Fruit fly (Drosophila melanogaster) whole organism, prepupa: ENCODE results near the gene Ugt36A1.

Experiments used
- CG1621 ChIP-seq: fragments of 200-800 bp; sonication (Bioruptor generic); optimal IDR thresholded peaks from 3 replicates; lab custom pipeline; 2018; ENCODE audit warnings: missing biosample characterization, mild to moderate bottlenecking, missing genetic modification characterization
- CG6276 ChIP-seq: fragments of 200-800 bp; sonication (Bioruptor generic); optimal IDR thresholded peaks from 2 replicates; lab custom pipeline; 2017; ENCODE audit warnings: missing biosample characterization, mild to moderate bottlenecking, missing genetic modification characterization
- CG6808 ChIP-seq: fragments of 200-800 bp; sonication (Bioruptor generic); optimal IDR thresholded peaks from 3 replicates; lab custom pipeline; 2017; ENCODE audit warnings: missing biosample characterization, missing genetic modification characterization, mild to moderate bottlenecking, moderate library complexity, missing genetic modification reagents
- CG8632 ChIP-seq: fragments of 200-800 bp; sonication (Bioruptor generic); optimal IDR thresholded peaks from 3 replicates; lab custom pipeline; 2016; ENCODE audit warnings: missing biosample characterization, missing genetic modification characterization
- Ets21C ChIP-seq: fragments of 200-800 bp; sonication (Bioruptor generic); optimal IDR thresholded peaks from 3 replicates; lab custom pipeline; 2016; ENCODE audit warnings: missing biosample characterization, missing genetic modification characterization
- Ets96B ChIP-seq: fragments of 200-800 bp; optimal IDR thresholded peaks from 2 replicates; lab custom pipeline; 2019; ENCODE audit warnings: missing biosample characterization, mild to moderate bottlenecking, missing genetic modification characterization, moderate library complexity
- Hr38 ChIP-seq: sonication (Bioruptor generic); optimal IDR thresholded peaks from 2 replicates; lab custom pipeline; 2016; ENCODE audit warnings: missing biosample characterization, missing genetic modification characterization
- Hr39 ChIP-seq: fragments of 200-800 bp; sonication (Bioruptor generic); optimal IDR thresholded peaks from 2 replicates; lab custom pipeline; 2016; ENCODE audit warnings: missing biosample characterization, missing genetic modification characterization
- Hr4 ChIP-seq: fragments of 200-800 bp; sonication (Bioruptor generic); optimal IDR thresholded peaks from 3 replicates; lab custom pipeline; 2016; ENCODE audit warnings: missing biosample characterization, missing genetic modification characterization
- Smox ChIP-seq: fragments of 200-800 bp; sonication (Bioruptor generic); optimal IDR thresholded peaks from 3 replicates; lab custom pipeline; 2016; ENCODE audit warnings: missing biosample characterization, missing genetic modification characterization
- Sox102F ChIP-seq: fragments of 200-800 bp; sonication (Bioruptor generic); optimal IDR thresholded peaks from 2 replicates; lab custom pipeline; 2016; ENCODE audit warnings: missing biosample characterization, mild to moderate bottlenecking, missing genetic modification characterization
- cyc ChIP-seq: fragments of 200-800 bp; sonication (Bioruptor generic); optimal IDR thresholded peaks from 3 replicates; lab custom pipeline; 2016; ENCODE audit warnings: missing biosample characterization, missing genetic modification characterization
- net ChIP-seq: fragments of 200-800 bp; sonication (Bioruptor generic); optimal IDR thresholded peaks from 3 replicates; lab custom pipeline; 2016; ENCODE audit warnings: missing biosample characterization, missing genetic modification characterization
- svp ChIP-seq: fragments of 200-800 bp; sonication (Bioruptor generic); peaks from one replicate; lab custom pipeline; 2016; ENCODE audit warnings: missing biosample characterization, missing genetic modification characterization

DNA sequence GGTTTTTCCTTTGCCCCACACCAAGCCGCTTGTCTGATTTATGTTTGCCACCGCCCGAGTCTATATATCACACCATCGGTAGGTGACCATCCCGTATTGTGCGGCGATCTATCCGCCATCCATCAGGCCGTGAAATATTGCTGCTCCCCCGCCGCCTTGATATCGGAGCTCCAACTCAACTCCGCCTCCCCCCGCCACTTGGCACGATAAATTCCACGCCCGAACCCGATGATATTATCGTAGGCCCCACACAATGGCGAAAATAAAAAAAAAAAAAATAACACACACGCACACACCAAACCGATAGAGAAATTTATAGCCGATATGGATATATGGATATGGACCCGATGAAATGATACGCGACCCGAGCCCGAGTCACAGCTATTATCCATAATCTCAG, 28.1 kb upstream of the Ugt36A1 start:
- no peak for TF ChIP-seq CG6276 (GFP tag; lab: Kevin White, UChicago)
- no peak for TF ChIP-seq Hr38 (GFP tag; lab: Kevin White, UChicago)
- TF ChIP-seq CG6808 (GFP tag; lab: Kevin White, UChicago), result no peak
- TF ChIP-seq Hr39 (GFP tag; lab: Kevin White, UChicago), result no peak
- no peak for TF ChIP-seq net
- no peak for TF ChIP-seq Sox102F (GFP tag; lab: Kevin White, UChicago)
- no peak for TF ChIP-seq cyc (GFP tag; lab: Kevin White, UChicago)
- no peak for TF ChIP-seq CG8632 (GFP tag; lab: Kevin White, UChicago)
- TF ChIP-seq Hr4 (GFP tag; lab: Kevin White, UChicago), result no peak
- TF ChIP-seq CG1621 (tag; lab: Kevin White, UChicago), result no peak
- no peak for TF ChIP-seq svp
- no peak for TF ChIP-seq Smox (GFP tag; lab: Kevin White, UChicago)
- no peak for TF ChIP-seq Ets21C (GFP tag; lab: Kevin White, UChicago)
- TF ChIP-seq Ets96B, result no peak
